Worm (Caenorhabditis elegans): Measurements from ENCODE around the gene snpn-1.

snpn-1 gene

DNA sequence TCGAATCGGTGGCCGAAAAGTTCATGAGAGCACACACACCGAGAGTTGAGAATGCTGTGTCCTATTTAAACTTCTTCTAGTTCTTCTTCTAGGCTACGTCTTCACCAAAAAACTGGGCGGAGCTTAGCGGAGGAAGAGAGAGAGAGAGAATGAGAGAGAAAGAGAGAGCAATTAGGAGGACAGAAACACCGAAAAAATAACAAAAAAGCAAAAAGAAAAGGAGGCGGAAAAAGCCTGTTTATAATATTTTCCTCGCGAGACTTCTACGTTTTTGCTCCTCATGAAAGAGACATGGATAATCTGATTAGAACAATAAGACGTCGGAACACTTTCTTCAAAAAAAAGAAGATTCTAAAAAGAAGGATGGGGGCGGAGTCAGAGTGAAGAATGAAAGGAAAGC lies 31.2 kb upstream of the snpn-1 start, which contains the start of gene tkr-3:
Gene tkr-3 (minus strand): TSS at position 101 of the 400 bp plus-strand sequence.
- TF ChIP-seq mml-1 (tag; optimal IDR thresholded peaks at IDR 0.05) = no peak
- TF ChIP-seq lin-15B (tag; optimal IDR thresholded peaks at IDR 0.05) = no peak
- TF ChIP-seq nhr-23 (tag; optimal IDR thresholded peaks at IDR 0.05) = no peak
- TF ChIP-seq elt-2 (tag; optimal IDR thresholded peaks at IDR 0.05) = no peak
- TF ChIP-seq ceh-28 (tag; optimal IDR thresholded peaks at IDR 0.05) = no peak
- TF ChIP-seq egl-5 (tag; optimal IDR thresholded peaks at IDR 0.05) = no peak
- no peak for TF ChIP-seq nhr-43 (tag; optimal IDR thresholded peaks at IDR 0.05; ENCODE audit: poor library complexity, severe bottlenecking)
- TF ChIP-seq zag-1 (tag; optimal IDR thresholded peaks at IDR 0.05) = no peak

DNA sequence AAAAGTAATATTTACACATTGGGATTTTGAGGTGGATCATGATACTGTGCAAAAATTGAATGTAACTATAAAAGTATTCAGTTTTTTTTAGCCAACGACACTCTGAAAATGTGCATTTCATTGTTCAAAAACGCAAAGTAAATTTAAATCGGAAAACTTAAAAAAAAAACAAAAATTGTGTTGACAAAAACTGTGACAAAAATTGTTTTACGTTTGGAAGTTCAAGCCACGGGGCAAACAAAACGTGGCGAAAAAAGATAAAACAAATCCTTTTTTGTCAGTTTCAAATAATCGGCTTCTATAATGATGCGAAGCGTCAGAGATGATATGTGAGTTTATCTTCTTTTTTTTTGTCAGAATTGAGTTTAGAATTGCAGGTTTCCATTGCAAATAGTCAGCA lies 20.7 kb upstream of the snpn-1 start, which contains the start of gene AC7.3:
Gene AC7.3 (plus strand): TSS at position 301 of the 400 bp plus-strand sequence.
- no peak for TF ChIP-seq skn-1 (tag; optimal IDR thresholded peaks at IDR 0.05)
- no peak for TF ChIP-seq nhr-76 (tag; optimal IDR thresholded peaks at IDR 0.05)
- no peak for TF ChIP-seq lin-39 (tag; optimal IDR thresholded peaks at IDR 0.05)
- TF ChIP-seq lsy-12 (tag; optimal IDR thresholded peaks at IDR 0.05) = no peak
- TF ChIP-seq ztf-4 (tag; optimal IDR thresholded peaks at IDR 0.05) = no peak
- no peak for TF ChIP-seq daf-12 (tag; optimal IDR thresholded peaks at IDR 0.05)
- TF ChIP-seq nhr-43 (tag; optimal IDR thresholded peaks at IDR 0.05; ENCODE audit: poor library complexity, severe bottlenecking) = no peak
- no peak for TF ChIP-seq egl-27 (tag; optimal IDR thresholded peaks at IDR 0.05)
- no peak for TF ChIP-seq nhr-77 (tag; optimal IDR thresholded peaks at IDR 0.05)
- no peak for TF ChIP-seq pqm-1 (tag; optimal IDR thresholded peaks at IDR 0.05)
- no peak for TF ChIP-seq nfya-1 (tag; optimal IDR thresholded peaks at IDR 0.05; ENCODE audit: insufficient read depth)

DNA sequence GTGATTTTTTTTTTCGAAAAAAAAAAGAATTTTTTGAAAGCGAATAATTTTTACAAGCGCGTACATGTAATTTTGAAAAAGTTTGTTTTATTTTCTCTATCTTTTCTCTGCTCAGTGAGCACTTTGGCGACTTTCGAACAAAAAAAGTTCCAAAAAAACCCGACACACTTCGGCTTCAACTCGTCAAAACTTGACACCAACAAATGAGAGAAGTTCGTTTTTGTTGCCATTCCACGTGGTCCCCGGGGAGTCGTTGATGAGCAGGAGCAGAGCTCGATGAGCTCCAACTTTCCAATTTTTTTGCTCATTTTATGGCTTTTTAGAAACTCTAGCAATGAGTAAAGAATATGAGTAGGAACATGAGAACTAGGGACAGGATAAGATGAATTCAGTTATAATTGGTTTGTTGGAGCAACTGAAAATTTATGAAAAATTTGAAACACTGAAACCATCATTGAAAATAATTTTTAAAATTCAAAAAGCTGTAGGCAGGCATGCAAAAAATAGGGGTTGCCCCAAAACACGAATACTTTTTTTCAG lies 19.6 kb upstream of the snpn-1 start:
- TF ChIP-seq lin-39 (tag; optimal IDR thresholded peaks at IDR 0.05) = peak; percentile 12
- no peak for TF ChIP-seq nfya-1 (tag; optimal IDR thresholded peaks at IDR 0.05; ENCODE audit: insufficient read depth)
- peak; percentile 28 for TF ChIP-seq egl-5 (tag; optimal IDR thresholded peaks at IDR 0.05)
- no peak for TF ChIP-seq nhr-77 (tag; optimal IDR thresholded peaks at IDR 0.05)
- no peak for TF ChIP-seq elt-1 (tag; optimal IDR thresholded peaks at IDR 0.05)

DNA sequence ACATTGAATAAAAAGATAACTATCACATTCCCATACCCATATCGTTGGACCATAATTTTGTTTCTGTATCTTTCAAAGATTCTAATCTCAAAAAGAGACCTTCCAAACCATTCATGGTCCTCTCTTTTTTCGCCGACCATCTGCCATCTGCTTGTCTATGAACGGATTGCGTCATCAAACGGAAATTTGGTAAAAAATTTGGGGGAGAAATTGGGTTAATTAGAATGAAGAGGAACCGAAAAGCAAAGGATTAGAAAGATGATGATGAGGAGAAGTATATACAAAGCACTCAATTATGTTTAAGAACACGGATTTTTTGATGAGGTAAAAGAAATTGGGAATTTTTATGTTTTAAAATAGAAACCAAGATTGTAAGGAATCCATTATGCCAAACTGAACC lies 19.1 kb upstream of the snpn-1 start:
- no peak for TF ChIP-seq skn-1 (tag; optimal IDR thresholded peaks at IDR 0.05)
- TF ChIP-seq mdl-1 (tag; optimal IDR thresholded peaks at IDR 0.05) = no peak
- no peak for TF ChIP-seq nhr-237 (tag; optimal IDR thresholded peaks at IDR 0.05)

DNA sequence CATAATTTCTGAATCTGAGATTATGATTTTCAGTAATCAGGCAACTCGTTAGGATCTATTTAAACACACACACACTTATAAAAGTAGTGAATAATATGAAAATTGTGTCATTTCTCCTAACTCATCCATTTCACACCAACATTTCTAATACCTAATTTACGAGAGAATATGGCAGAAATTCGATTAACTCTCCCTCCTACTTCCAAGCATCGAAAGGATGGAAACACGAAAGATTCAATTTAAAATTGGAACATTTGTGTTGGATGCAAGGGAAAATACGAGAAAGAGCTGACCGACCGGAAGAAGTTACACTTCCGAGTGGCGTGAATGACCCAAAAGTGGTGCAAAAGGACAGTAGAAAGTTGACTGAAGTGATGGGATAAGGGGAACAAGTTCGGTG lies 18.1 kb upstream of the snpn-1 start:
- TF ChIP-seq lin-15B (tag; optimal IDR thresholded peaks at IDR 0.05) (no peak), unc-39 (tag; optimal IDR thresholded peaks at IDR 0.05) (no peak), hmg-11 (tag; optimal IDR thresholded peaks at IDR 0.05) (no peak), eor-1 (tag; optimal IDR thresholded peaks at IDR 0.05) (no peak)

DNA sequence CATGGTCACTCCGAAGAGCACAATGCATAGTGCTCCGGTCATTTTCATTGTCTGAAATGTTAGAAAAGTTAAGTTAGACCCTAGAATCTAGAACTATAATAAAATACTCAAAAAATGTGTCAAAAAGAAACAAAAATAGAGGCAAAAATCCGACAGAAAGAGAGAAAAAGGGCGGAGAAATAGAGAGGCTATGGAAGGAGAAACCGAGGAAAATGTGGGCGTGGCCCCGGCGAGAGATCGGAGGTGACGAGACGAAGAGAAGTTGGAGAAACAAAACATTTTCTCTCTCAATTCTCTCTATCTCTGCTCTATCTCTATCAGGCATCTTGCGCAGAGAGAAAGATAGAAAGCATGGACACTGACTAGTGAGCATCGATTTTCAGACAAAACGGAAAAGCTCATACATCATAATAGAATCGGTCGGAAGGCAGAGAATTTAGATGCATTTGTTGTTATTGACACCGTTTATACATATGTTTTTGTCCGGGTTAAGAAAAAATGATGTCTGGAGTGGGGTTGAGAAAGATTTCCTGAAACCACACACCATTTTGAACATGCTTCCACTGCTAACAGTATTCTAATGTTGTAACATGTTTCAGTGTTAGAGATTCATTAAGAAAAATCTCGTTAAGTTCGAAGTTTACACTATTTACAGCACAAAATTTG lies 12.5 kb upstream of the snpn-1 start, which contains the start of gene C02B10.3:
Gene C02B10.3 (minus strand): TSS at position 51 of the 666 bp plus-strand sequence.
- no peak for TF ChIP-seq snpc-4 (tag; optimal IDR thresholded peaks at IDR 0.05)
- TF ChIP-seq ztf-4 (tag; optimal IDR thresholded peaks at IDR 0.05) = no peak
- no peak for TF ChIP-seq ceh-9 (tag; optimal IDR thresholded peaks at IDR 0.05)
- TF ChIP-seq elt-3 (tag; optimal IDR thresholded peaks at IDR 0.05) = no peak
- TF ChIP-seq nfya-1 (tag; optimal IDR thresholded peaks at IDR 0.05; ENCODE audit: insufficient read depth) = peak; percentile 72
- TF ChIP-seq nhr-67 (tag; optimal IDR thresholded peaks at IDR 0.05) = no peak
- TF ChIP-seq nhr-237 (tag; optimal IDR thresholded peaks at IDR 0.05) = no peak
- no peak for TF ChIP-seq lin-15B (tag; optimal IDR thresholded peaks at IDR 0.05)
- no peak for TF ChIP-seq R02D3.7 (tag; optimal IDR thresholded peaks at IDR 0.05)
- TF ChIP-seq jun-1 (tag; optimal IDR thresholded peaks at IDR 0.05) = no peak
- TF ChIP-seq nhr-43 (tag; optimal IDR thresholded peaks at IDR 0.05; ENCODE audit: poor library complexity, severe bottlenecking) = no peak
- no peak for TF ChIP-seq fos-1 (tag; optimal IDR thresholded peaks at IDR 0.05)
- no peak for TF ChIP-seq eor-1 (tag; optimal IDR thresholded peaks at IDR 0.05)
- TF ChIP-seq tbx-2 (tag; optimal IDR thresholded peaks at IDR 0.05) = no peak
- TF ChIP-seq lin-39 (tag; optimal IDR thresholded peaks at IDR 0.05) = peak; percentile 42
- TF ChIP-seq nhr-11 (tag; optimal IDR thresholded peaks at IDR 0.05) = no peak
- no peak for TF ChIP-seq mdl-1 (tag; optimal IDR thresholded peaks at IDR 0.05)
- no peak for TF ChIP-seq egl-5 (tag; optimal IDR thresholded peaks at IDR 0.05)
- TF ChIP-seq skn-1 (tag; optimal IDR thresholded peaks at IDR 0.05) = no peak
- no peak for TF ChIP-seq ceh-28 (tag; optimal IDR thresholded peaks at IDR 0.05)
- TF ChIP-seq zag-1 (tag; optimal IDR thresholded peaks at IDR 0.05) = no peak
- TF ChIP-seq lsy-12 (tag; optimal IDR thresholded peaks at IDR 0.05) = no peak
- TF ChIP-seq ama-1 (optimal IDR thresholded peaks at IDR 0.05) = no peak
- TF ChIP-seq ZK546.5 (tag; optimal IDR thresholded peaks at IDR 0.05) = no peak
- peak; percentile 22 for TF ChIP-seq pha-4 (tag; optimal IDR thresholded peaks at IDR 0.05)
- TF ChIP-seq nhr-76 (tag; optimal IDR thresholded peaks at IDR 0.05) = no peak
- peak; percentile 76 for TF ChIP-seq hmg-11 (tag; optimal IDR thresholded peaks at IDR 0.05)
- TF ChIP-seq nhr-12 (tag; optimal IDR thresholded peaks at IDR 0.05) = no peak
- TF ChIP-seq unc-39 (tag; optimal IDR thresholded peaks at IDR 0.05) = no peak
- no peak for TF ChIP-seq ztf-11 (tag; optimal IDR thresholded peaks at IDR 0.05)
- peak; percentile 67 for TF ChIP-seq fkh-10 (GFP tag; optimal IDR thresholded peaks at IDR 0.05)
